Worm (Caenorhabditis elegans): ENCODE data around the gene T05A7.6.

The T05A7.6 gene

DNA sequence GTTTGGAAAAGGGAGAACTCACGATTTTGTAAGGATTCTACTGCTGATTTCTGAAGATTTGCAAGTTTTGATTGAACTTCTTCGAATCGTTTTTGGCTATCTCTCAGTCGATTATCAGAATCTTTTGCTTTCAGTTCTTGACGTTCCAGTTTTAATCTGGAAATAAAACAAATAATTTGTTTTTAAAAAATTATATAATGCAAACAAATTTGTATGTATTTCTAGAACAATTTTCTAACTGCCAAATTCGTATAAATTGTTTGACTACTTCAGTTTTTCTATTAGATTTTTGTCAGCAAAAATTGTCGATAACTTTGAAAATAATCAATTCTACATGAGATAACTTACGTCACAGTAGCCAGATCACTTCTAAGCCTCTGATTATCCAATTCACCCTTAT lies 40.1 kb downstream of the T05A7.6 start:
- TF ChIP-seq lsy-12 (tag; optimal IDR thresholded peaks at IDR 0.05): no peak
- no peak for TF ChIP-seq fkh-2 (tag; optimal IDR thresholded peaks at IDR 0.05)
- TF ChIP-seq R02D3.7 (tag; optimal IDR thresholded peaks at IDR 0.05): no peak
- TF ChIP-seq mdl-1 (tag; optimal IDR thresholded peaks at IDR 0.05): no peak
- TF ChIP-seq egl-27 (tag; optimal IDR thresholded peaks at IDR 0.05): no peak
- no peak for TF ChIP-seq lin-39 (tag; optimal IDR thresholded peaks at IDR 0.05)
- no peak for TF ChIP-seq jun-1 (tag; optimal IDR thresholded peaks at IDR 0.05)
- no peak for TF ChIP-seq elt-1 (tag; optimal IDR thresholded peaks at IDR 0.05)
- no peak for TF ChIP-seq lin-15B (tag; optimal IDR thresholded peaks at IDR 0.05)
- no peak for TF ChIP-seq elt-3 (tag; optimal IDR thresholded peaks at IDR 0.05)
- TF ChIP-seq tbx-2 (tag; optimal IDR thresholded peaks at IDR 0.05): no peak
- no peak for TF ChIP-seq nhr-12 (tag; optimal IDR thresholded peaks at IDR 0.05)
- TF ChIP-seq fos-1 (tag; optimal IDR thresholded peaks at IDR 0.05): no peak
- TF ChIP-seq ZK546.5 (tag; optimal IDR thresholded peaks at IDR 0.05): no peak
- no peak for TF ChIP-seq daf-12 (tag; optimal IDR thresholded peaks at IDR 0.05)

DNA sequence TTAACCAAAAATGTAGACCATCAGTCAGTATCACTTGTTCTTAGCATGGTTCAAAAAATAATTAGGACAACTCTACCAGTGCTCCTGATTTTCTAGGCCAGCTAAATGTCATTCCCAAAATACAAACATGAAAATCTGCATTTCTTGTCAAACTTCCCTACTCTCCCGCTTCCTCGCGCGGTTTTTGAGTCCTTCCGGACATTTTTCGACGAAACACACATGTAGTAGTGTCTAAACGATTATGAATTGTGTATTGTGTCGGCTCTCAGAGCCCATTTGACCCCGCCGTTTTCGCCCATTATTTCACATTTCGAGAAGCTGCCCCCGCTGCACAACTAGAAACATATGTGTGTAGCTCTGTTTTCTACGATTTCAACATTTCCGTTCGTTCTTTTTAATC lies 45.0 kb downstream of the T05A7.6 start, which contains the start of gene F35D11.1:
Gene F35D11.1 (plus strand): TSS at position 301 of the 400 bp plus-strand sequence.
- no peak for TF ChIP-seq tbx-2 (tag; optimal IDR thresholded peaks at IDR 0.05)
- TF ChIP-seq nfya-1 (tag; optimal IDR thresholded peaks at IDR 0.05; ENCODE audit: insufficient read depth): no peak
- no peak for TF ChIP-seq nhr-43 (tag; optimal IDR thresholded peaks at IDR 0.05; ENCODE audit: poor library complexity, severe bottlenecking)
- no peak for TF ChIP-seq ceh-9 (tag; optimal IDR thresholded peaks at IDR 0.05)
- no peak for TF ChIP-seq hmg-11 (tag; optimal IDR thresholded peaks at IDR 0.05)
- TF ChIP-seq lin-39 (tag; optimal IDR thresholded peaks at IDR 0.05): no peak
- TF ChIP-seq eor-1 (tag; optimal IDR thresholded peaks at IDR 0.05): no peak
- TF ChIP-seq nhr-67 (tag; optimal IDR thresholded peaks at IDR 0.05): no peak
- no peak for TF ChIP-seq nhr-77 (tag; optimal IDR thresholded peaks at IDR 0.05)
- no peak for TF ChIP-seq unc-62 (GFP tag; optimal IDR thresholded peaks at IDR 0.05)
- TF ChIP-seq elt-2 (tag; optimal IDR thresholded peaks at IDR 0.05): no peak
- TF ChIP-seq fos-1 (tag; optimal IDR thresholded peaks at IDR 0.05): no peak
- TF ChIP-seq pqm-1 (tag; optimal IDR thresholded peaks at IDR 0.05): no peak
- TF ChIP-seq skn-1 (tag; optimal IDR thresholded peaks at IDR 0.05): no peak
- no peak for TF ChIP-seq ztf-11 (tag; optimal IDR thresholded peaks at IDR 0.05)
- TF ChIP-seq nhr-76 (tag; optimal IDR thresholded peaks at IDR 0.05): no peak
- no peak for TF ChIP-seq nhr-23 (tag; optimal IDR thresholded peaks at IDR 0.05)
- no peak for TF ChIP-seq nhr-237 (tag; optimal IDR thresholded peaks at IDR 0.05)
- no peak for TF ChIP-seq zag-1 (tag; optimal IDR thresholded peaks at IDR 0.05)

DNA sequence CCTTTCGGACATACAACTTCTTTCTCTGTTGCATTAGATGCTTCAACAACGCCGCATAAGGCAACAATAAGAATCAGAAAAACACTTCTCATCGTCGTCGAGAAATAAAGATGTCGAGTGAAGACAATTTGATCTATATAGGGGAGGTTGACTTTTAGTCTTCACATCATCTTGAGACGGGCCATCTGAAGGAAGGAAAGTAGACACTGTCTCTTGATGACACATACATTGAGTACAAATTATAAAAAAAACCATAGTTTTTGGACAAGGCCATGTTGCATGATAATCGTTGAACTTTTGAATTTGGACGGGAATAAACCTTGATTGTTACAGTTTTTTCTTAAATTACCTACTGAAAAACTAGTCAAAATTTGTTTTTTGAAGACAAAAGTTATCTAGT lies 49.9 kb downstream of the T05A7.6 start, which contains the start of gene clec-139:
Gene clec-139 (minus strand): TSS at position 101 of the 400 bp plus-strand sequence.
- TF ChIP-seq nhr-77 (tag; optimal IDR thresholded peaks at IDR 0.05): no peak
- TF ChIP-seq ZK546.5 (tag; optimal IDR thresholded peaks at IDR 0.05): no peak
- no peak for TF ChIP-seq daf-12 (tag; optimal IDR thresholded peaks at IDR 0.05)
- TF ChIP-seq elt-1 (tag; optimal IDR thresholded peaks at IDR 0.05): no peak
- TF ChIP-seq jun-1 (tag; optimal IDR thresholded peaks at IDR 0.05): no peak
- TF ChIP-seq fkh-10 (GFP tag; optimal IDR thresholded peaks at IDR 0.05): no peak
- no peak for TF ChIP-seq nhr-25 (tag; optimal IDR thresholded peaks at IDR 0.05)
- no peak for TF ChIP-seq eor-1 (tag; optimal IDR thresholded peaks at IDR 0.05)
- no peak for TF ChIP-seq ztf-4 (tag; optimal IDR thresholded peaks at IDR 0.05)

DNA sequence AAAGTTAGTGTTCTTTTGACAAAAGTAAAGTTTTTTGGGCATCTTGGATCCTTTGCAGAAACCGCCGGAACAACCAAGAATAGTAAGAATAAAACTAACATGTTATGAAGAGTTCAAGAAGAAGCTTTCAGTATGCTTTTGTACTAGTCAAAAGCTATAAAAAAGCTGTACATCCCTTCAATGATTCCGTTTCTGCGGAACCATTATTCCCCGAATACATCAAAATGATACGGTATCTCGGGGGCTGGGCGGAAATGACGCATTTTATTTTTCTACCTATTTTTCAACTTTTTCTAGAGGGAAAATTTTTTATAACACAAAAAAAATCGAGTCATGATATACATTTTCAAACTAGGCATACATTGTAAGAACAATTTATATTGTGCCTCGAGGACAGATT lies 51.9 kb downstream of the T05A7.6 start, which contains the start of gene clec-138:
Gene clec-138 (minus strand): TSS at position 101 of the 400 bp plus-strand sequence.
- TF ChIP-seq elt-3 (tag; optimal IDR thresholded peaks at IDR 0.05): no peak
- TF ChIP-seq daf-12 (tag; optimal IDR thresholded peaks at IDR 0.05): no peak
- no peak for TF ChIP-seq aly-2 (tag; optimal IDR thresholded peaks at IDR 0.05)
- TF ChIP-seq nhr-76 (tag; optimal IDR thresholded peaks at IDR 0.05): no peak
- no peak for TF ChIP-seq tbx-2 (tag; optimal IDR thresholded peaks at IDR 0.05)
- TF ChIP-seq unc-62 (GFP tag; optimal IDR thresholded peaks at IDR 0.05): no peak
- no peak for TF ChIP-seq mdl-1 (tag; optimal IDR thresholded peaks at IDR 0.05)
- TF ChIP-seq zag-1 (tag; optimal IDR thresholded peaks at IDR 0.05): no peak
- TF ChIP-seq fkh-2 (tag; optimal IDR thresholded peaks at IDR 0.05): no peak
- no peak for TF ChIP-seq nhr-28 (tag; optimal IDR thresholded peaks at IDR 0.05)
- no peak for TF ChIP-seq lsy-12 (tag; optimal IDR thresholded peaks at IDR 0.05)
- no peak for TF ChIP-seq ceh-9 (tag; optimal IDR thresholded peaks at IDR 0.05)
- no peak for TF ChIP-seq jun-1 (tag; optimal IDR thresholded peaks at IDR 0.05)
- TF ChIP-seq ZK546.5 (tag; optimal IDR thresholded peaks at IDR 0.05): no peak
- no peak for TF ChIP-seq elt-1 (tag; optimal IDR thresholded peaks at IDR 0.05)
- no peak for TF ChIP-seq unc-39 (tag; optimal IDR thresholded peaks at IDR 0.05)
